Fruit fly (Drosophila melanogaster) whole organism: ENCODE results near the gene Sac1.
"Not testable (repeated sequence)": the region's sequence is repeated elsewhere in the genome, so short reads cannot be mapped to it uniquely, and the experiment has no call there.

Experiments used
- Dll ChIP-seq: fragments of >200 bp; optimal IDR thresholded peaks from 2 replicates; lab custom pipeline; 2017
- EcR ChIP-seq, 2 experiments: fragments of >200 bp; optimal IDR thresholded peaks; 2 replicates each; lab custom pipeline; 2017; ENCODE audit warnings: missing biosample characterization in 2 of 2, missing genetic modification characterization in 2 of 2, missing genetic modification reagents in 2 of 2
- pan ChIP-seq: fragments of >200 bp; optimal IDR thresholded peaks from 2 replicates; lab custom pipeline; 2017
- psq ChIP-seq: fragments of >200 bp; optimal IDR thresholded peaks from 2 replicates; lab custom pipeline; 2017
- usp ChIP-seq: fragments of >200 bp; optimal IDR thresholded peaks from 2 replicates; lab custom pipeline; 2017; ENCODE audit warnings: missing biosample characterization, missing genetic modification characterization, mixed read lengths

dm6 chr3L:1246823-1247222 lies 794 bp upstream of the Sac1 start, which contains the start of gene CG32318:
- TF ChIP-seq EcR (GFP tag; optimal IDR thresholded peaks at IDR 0.05; lab: Kevin White, UChicago); pan (lab: Kevin White, UChicago); psq; Dll (lab: Kevin White, UChicago); usp (GFP tag; lab: Kevin White, UChicago): not testable (repeated sequence)
